Worm (Caenorhabditis elegans): ENCODE data around the gene asp-18.

DNA sequence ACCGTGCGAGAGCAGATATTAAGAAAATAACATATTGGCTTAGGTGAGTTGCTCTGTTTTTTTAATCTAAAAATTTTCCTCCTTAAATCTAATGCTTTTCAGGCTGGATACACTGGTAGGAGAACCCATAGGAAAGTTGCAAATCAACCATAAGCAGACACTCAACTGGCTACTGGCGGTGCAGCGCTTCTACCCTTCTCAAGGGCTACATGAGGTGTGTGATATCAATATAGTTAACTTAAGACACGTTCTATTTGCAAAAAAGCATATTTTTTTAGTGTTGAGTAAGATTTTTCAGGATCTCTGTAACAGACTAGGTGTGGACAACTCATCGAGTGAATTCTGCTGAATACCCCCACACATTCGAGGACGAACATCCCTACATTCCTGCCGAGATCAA lies 23.5 kb downstream of the asp-18 start:
- TF ChIP-seq mml-1 (tag; optimal IDR thresholded peaks at IDR 0.05) (no peak), skn-1 (tag; optimal IDR thresholded peaks at IDR 0.05) (no peak), nhr-12 (tag; optimal IDR thresholded peaks at IDR 0.05) (no peak), nhr-237 (tag; optimal IDR thresholded peaks at IDR 0.05) (no peak), ztf-4 (tag; optimal IDR thresholded peaks at IDR 0.05) (no peak), ZK546.5 (tag; optimal IDR thresholded peaks at IDR 0.05) (no peak), ceh-82 (tag; optimal IDR thresholded peaks at IDR 0.05) (no peak), lin-39 (tag; optimal IDR thresholded peaks at IDR 0.05) (no peak), fos-1 (tag; optimal IDR thresholded peaks at IDR 0.05) (no peak), ama-1 (optimal IDR thresholded peaks at IDR 0.05) (no peak), snpc-4 (tag; optimal IDR thresholded peaks at IDR 0.05) (no peak)

Data from whole organism, L3 larva.